Fruit fly (Drosophila melanogaster) whole organism, prepupa: ENCODE measurements around the gene Acp95EF.
A peak's percentile ranks its signal among the peaks of the same experiment; 100 is the strongest.

Source experiments
- Blimp-1 ChIP-seq: fragments of 200-800 bp; sonication (Bioruptor generic); optimal IDR thresholded peaks from 3 replicates; lab custom pipeline; 2017; ENCODE audit warnings: missing biosample characterization, missing genetic modification characterization, mild to moderate bottlenecking, moderate library complexity, missing genetic modification reagents
- CG10631 ChIP-seq: fragments of 200-800 bp; sonication (Bioruptor generic); optimal IDR thresholded peaks from 2 replicates; lab custom pipeline; 2016; ENCODE audit warnings: missing biosample characterization, missing genetic modification characterization
- CG10669 ChIP-seq: fragments of 200-800 bp; sonication (Bioruptor generic); optimal IDR thresholded peaks from 3 replicates; lab custom pipeline; 2018; ENCODE audit warnings: missing biosample characterization, mild to moderate bottlenecking, missing genetic modification characterization, moderate library complexity
- CG11294 ChIP-seq: fragments of 200-800 bp; sonication (Bioruptor generic); IDR thresholded peaks from 2 replicates; pipeline ENCODE4 v1.3.6; 2022; ENCODE audit warnings: missing biosample characterization, missing genetic modification characterization
- CG11762 ChIP-seq: fragments of 200-800 bp; sonication (Bioruptor generic); optimal IDR thresholded peaks from 3 replicates; lab custom pipeline; 2016; ENCODE audit warnings: missing biosample characterization, missing genetic modification characterization; ENCODE audit not compliant: insufficient read depth
- CG11902 ChIP-seq: fragments of 200-800 bp; sonication (Bioruptor generic); optimal IDR thresholded peaks from 3 replicates; lab custom pipeline; 2016; ENCODE audit warnings: missing biosample characterization, missing genetic modification characterization
- CG15336 ChIP-seq: fragments of 200-800 bp; sonication (Bioruptor generic); IDR thresholded peaks from 2 replicates; pipeline ENCODE4 v1.3.6; 2022; ENCODE audit warnings: missing biosample characterization, missing genetic modification characterization
- CG1621 ChIP-seq: fragments of 200-800 bp; sonication (Bioruptor generic); optimal IDR thresholded peaks from 3 replicates; lab custom pipeline; 2018; ENCODE audit warnings: missing biosample characterization, mild to moderate bottlenecking, missing genetic modification characterization
- CG16779 ChIP-seq: fragments of 200-800 bp; sonication (Bioruptor generic); optimal IDR thresholded peaks from 3 replicates; lab custom pipeline; 2017; ENCODE audit warnings: missing biosample characterization, mild to moderate bottlenecking, missing genetic modification characterization
- CG3032 ChIP-seq: fragments of 200-800 bp; optimal IDR thresholded peaks from 2 replicates; lab custom pipeline; 2019; ENCODE audit warnings: missing biosample characterization, mild to moderate bottlenecking, missing genetic modification characterization, moderate library complexity
- CG31627 ChIP-seq: fragments of 200-800 bp; sonication (Bioruptor generic); optimal IDR thresholded peaks from 3 replicates; lab custom pipeline; 2016; ENCODE audit warnings: missing biosample characterization, missing genetic modification characterization
- CG32006 ChIP-seq: fragments of 200-800 bp; sonication (Bioruptor generic); optimal IDR thresholded peaks from 3 replicates; lab custom pipeline; 2017; ENCODE audit warnings: missing biosample characterization, mild to moderate bottlenecking, missing genetic modification characterization
- CG3919 ChIP-seq: fragments of 200-800 bp; sonication (Bioruptor generic); optimal IDR thresholded peaks from 3 replicates; lab custom pipeline; 2016; ENCODE audit warnings: missing biosample characterization, missing genetic modification characterization
- CG6276 ChIP-seq: fragments of 200-800 bp; sonication (Bioruptor generic); optimal IDR thresholded peaks from 2 replicates; lab custom pipeline; 2017; ENCODE audit warnings: missing biosample characterization, mild to moderate bottlenecking, missing genetic modification characterization
- CG6792 ChIP-seq: fragments of 200-800 bp; sonication (Bioruptor generic); optimal IDR thresholded peaks from 3 replicates; lab custom pipeline; 2016; ENCODE audit warnings: missing biosample characterization, missing genetic modification characterization
- CG6808 ChIP-seq: fragments of 200-800 bp; sonication (Bioruptor generic); optimal IDR thresholded peaks from 3 replicates; lab custom pipeline; 2017; ENCODE audit warnings: missing biosample characterization, missing genetic modification characterization, mild to moderate bottlenecking, moderate library complexity, missing genetic modification reagents
- CG7368 ChIP-seq: fragments of 200-800 bp; sonication (Bioruptor generic); optimal IDR thresholded peaks from 3 replicates; lab custom pipeline; 2016; ENCODE audit warnings: missing biosample characterization, missing genetic modification characterization
- CG8119 ChIP-seq: fragments of 200-800 bp; sonication (Bioruptor generic); IDR thresholded peaks from 3 replicates; pipeline ENCODE4 v1.3.6; 2022; ENCODE audit warnings: missing biosample characterization, missing genetic modification characterization
- CG8632 ChIP-seq: fragments of 200-800 bp; sonication (Bioruptor generic); optimal IDR thresholded peaks from 3 replicates; lab custom pipeline; 2016; ENCODE audit warnings: missing biosample characterization, missing genetic modification characterization
- CG9139 ChIP-seq: fragments of 200-800 bp; sonication (Bioruptor generic); optimal IDR thresholded peaks from 3 replicates; lab custom pipeline; 2017; ENCODE audit warnings: missing biosample characterization, mild to moderate bottlenecking, missing genetic modification characterization
- Eip75B ChIP-seq: fragments of 200-800 bp; sonication (Bioruptor generic); optimal IDR thresholded peaks from 3 replicates; lab custom pipeline; 2016; ENCODE audit warnings: missing biosample characterization, missing genetic modification characterization
- Eip78C ChIP-seq: fragments of 200-800 bp; sonication (Bioruptor generic); peaks from one replicate; lab custom pipeline; 2016; ENCODE audit warnings: missing biosample characterization, missing genetic modification characterization
- Ets21C ChIP-seq: fragments of 200-800 bp; sonication (Bioruptor generic); optimal IDR thresholded peaks from 3 replicates; lab custom pipeline; 2016; ENCODE audit warnings: missing biosample characterization, missing genetic modification characterization
- Ets96B ChIP-seq: fragments of 200-800 bp; optimal IDR thresholded peaks from 2 replicates; lab custom pipeline; 2019; ENCODE audit warnings: missing biosample characterization, mild to moderate bottlenecking, missing genetic modification characterization, moderate library complexity
- Hr38 ChIP-seq: sonication (Bioruptor generic); optimal IDR thresholded peaks from 2 replicates; lab custom pipeline; 2016; ENCODE audit warnings: missing biosample characterization, missing genetic modification characterization
- Lpt ChIP-seq: fragments of 200-800 bp; sonication (Bioruptor generic); optimal IDR thresholded peaks from 3 replicates; lab custom pipeline; 2016; ENCODE audit warnings: missing biosample characterization, missing genetic modification characterization
- Sox15 ChIP-seq: fragments of 200-800 bp; sonication (Bioruptor generic); optimal IDR thresholded peaks from 3 replicates; lab custom pipeline; 2016; ENCODE audit warnings: missing biosample characterization, missing genetic modification characterization
- acj6 ChIP-seq: fragments of 200-800 bp; sonication (Bioruptor generic); optimal IDR thresholded peaks from 3 replicates; lab custom pipeline; 2016; ENCODE audit warnings: missing biosample characterization, missing genetic modification characterization
- dac ChIP-seq: fragments of 200-800 bp; sonication (Bioruptor generic); optimal IDR thresholded peaks from 2 replicates; lab custom pipeline; 2017; ENCODE audit warnings: missing biosample characterization, mild to moderate bottlenecking, missing genetic modification characterization
- eg ChIP-seq: fragments of 200-800 bp; sonication (Bioruptor generic); IDR thresholded peaks from 3 replicates; pipeline ENCODE4 v1.3.6; 2022; ENCODE audit warnings: missing biosample characterization, missing genetic modification characterization
- fd59A ChIP-seq: fragments of 200-800 bp; sonication (Bioruptor generic); optimal IDR thresholded peaks from 2 replicates; lab custom pipeline; 2017; ENCODE audit warnings: missing biosample characterization, mild to moderate bottlenecking, missing genetic modification characterization, missing genetic modification reagents
- fd85E ChIP-seq: fragments of 200-800 bp; sonication (Bioruptor generic); optimal IDR thresholded peaks from 3 replicates; lab custom pipeline; 2016; ENCODE audit warnings: missing biosample characterization, missing genetic modification characterization
- fkh ChIP-seq: fragments of 200-800 bp; sonication (Bioruptor generic); optimal IDR thresholded peaks from 3 replicates; lab custom pipeline; 2017; ENCODE audit warnings: missing biosample characterization, mild to moderate bottlenecking, missing genetic modification characterization, moderate library complexity
- lz ChIP-seq: fragments of 200-800 bp; sonication (Bioruptor generic); optimal IDR thresholded peaks from 3 replicates; lab custom pipeline; 2016; ENCODE audit warnings: missing biosample characterization, missing genetic modification characterization
- net ChIP-seq: fragments of 200-800 bp; sonication (Bioruptor generic); optimal IDR thresholded peaks from 3 replicates; lab custom pipeline; 2016; ENCODE audit warnings: missing biosample characterization, missing genetic modification characterization
- pdm3 ChIP-seq: fragments of 200-800 bp; sonication (Bioruptor generic); optimal IDR thresholded peaks from 3 replicates; lab custom pipeline; 2016; ENCODE audit warnings: missing biosample characterization, missing genetic modification characterization
- salr ChIP-seq, 2 experiments: fragments of 200-800 bp; sonication (Bioruptor generic); optimal IDR thresholded peaks; 3 replicates each; lab custom pipeline; 2016 to 2018; ENCODE audit warnings: missing biosample characterization in 2 of 2, missing genetic modification characterization in 2 of 2, mild to moderate bottlenecking in 1 of 2
- spab ChIP-seq: fragments of 200-800 bp; sonication (Bioruptor generic); optimal IDR thresholded peaks from 2 replicates; lab custom pipeline; 2017; ENCODE audit warnings: missing biosample characterization, mild to moderate bottlenecking, missing genetic modification characterization, missing genetic modification reagents
- ss ChIP-seq, 2 experiments: fragments of 200-800 bp; sonication (Bioruptor generic); optimal IDR thresholded peaks; 2 replicates in 1 of 2; 3 replicates in 1 of 2; lab custom pipeline; 2017 to 2018; ENCODE audit warnings: mild to moderate bottlenecking in 2 of 2, missing biosample characterization in 2 of 2, missing genetic modification characterization in 2 of 2, moderate library complexity in 1 of 2
- svp ChIP-seq: fragments of 200-800 bp; sonication (Bioruptor generic); peaks from one replicate; lab custom pipeline; 2016; ENCODE audit warnings: missing biosample characterization, missing genetic modification characterization
- topi ChIP-seq: fragments of 200-800 bp; sonication (Bioruptor generic); optimal IDR thresholded peaks from 3 replicates; lab custom pipeline; 2016; ENCODE audit warnings: missing biosample characterization, missing genetic modification characterization

Gene Acp95EF

dm6 chr3R:24272775-24273290 lies 44.1 kb downstream of the Acp95EF start, which contains the start of gene Orct2 (continued):
- TF ChIP-seq CG31627 (GFP tag; lab: Kevin White, UChicago) (no peak), Hr38 (GFP tag; lab: Kevin White, UChicago) (no peak), salr (GFP tag; optimal IDR thresholded peaks at IDR 0.05; lab: Kevin White, UChicago) (no peak), net (peak; percentile 8), CG11902 (no peak), Eip78C (GFP tag; lab: Kevin White, UChicago) (peak; percentile 11), Ets21C (GFP tag; lab: Kevin White, UChicago) (no peak), CG32006 (GFP tag; lab: Kevin White, UChicago) (peak; percentile 3), CG10631 (GFP tag; lab: Kevin White, UChicago) (no peak), CG3919 (GFP tag; lab: Kevin White, UChicago) (peak; percentile 38), CG8632 (no peak), pdm3 (GFP tag; lab: Kevin White, UChicago) (no peak), CG6792 (no peak), CG7368 (GFP tag; lab: Kevin White, UChicago) (peak; percentile 31), fkh (GFP tag; lab: Kevin White, UChicago) (peak; percentile 74), ss (GFP tag; optimal IDR thresholded peaks at IDR 0.05; lab: Kevin White, UChicago) (peak; percentile 24 to 33), Ets96B (tag; lab: Kevin White, UChicago) (no peak), CG6276 (GFP tag; lab: Kevin White, UChicago) (peak; percentile 2), CG9139 (GFP tag; lab: Kevin White, UChicago) (peak; percentile 4), CG3032 (tag; lab: Kevin White, UChicago) (no peak), spab (peak; percentile 10), CG10669 (GFP tag; lab: Kevin White, UChicago) (peak; percentile 2), fd59A (GFP tag; lab: Kevin White, UChicago) (no peak), svp (GFP tag; lab: Kevin White, UChicago) (peak; percentile 42), Sox15 (GFP tag; lab: Kevin White, UChicago) (no peak), dac (GFP tag; lab: Kevin White, UChicago) (no peak), CG1621 (tag; lab: Kevin White, UChicago) (peak; percentile 41), acj6 (no peak)

- no peak for TF ChIP-seq CG31627 (GFP tag; lab: Kevin White, UChicago)
- TF ChIP-seq, all 60 proteins: peak for 0
Measured at dm6 chr3R:24274212-24274611, 45.4 kb downstream of the Acp95EF start.

dm6 chr3R:24275463-24275862 lies 46.7 kb downstream of the Acp95EF start:
- TF ChIP-seq net = no peak
- no peak for TF ChIP-seq fd85E
- no peak for TF ChIP-seq CG3032 (tag; lab: Kevin White, UChicago)
- no peak for TF ChIP-seq svp (GFP tag; lab: Kevin White, UChicago)
- TF ChIP-seq CG3919 (GFP tag; lab: Kevin White, UChicago) = no peak

dm6 chr3R:24276104-24277008 lies 47.6 kb downstream of the Acp95EF start, which contains the start of gene Orct:
Gene Orct, plus strand, starts transcription at chr3R:24276260.
- TF ChIP-seq CG16779 (tag; lab: Kevin White, UChicago) (peak; percentile 37), eg (GFP tag; lab: Robert Waterston, UW) (peak; percentile 41; the same call in 1 of the 3 replicates), acj6 (peak; percentile 55), CG9139 (GFP tag; lab: Kevin White, UChicago) (no peak), CG31627 (GFP tag; lab: Kevin White, UChicago) (peak; percentile 58), CG8119 (GFP tag; lab: Robert Waterston, UW) (peak; percentile 52; the same call in 2 of the 3 replicates), dac (GFP tag; lab: Kevin White, UChicago) (peak; percentile 20), CG32006 (GFP tag; lab: Kevin White, UChicago) (peak; percentile 74), Eip75B (GFP tag; lab: Kevin White, UChicago) (peak; percentile 64), CG11902 (peak; percentile 9), CG10669 (GFP tag; lab: Kevin White, UChicago) (peak; percentile 56), Blimp-1 (GFP tag; lab: Kevin White, UChicago) (peak; percentile 44), CG15336 (GFP tag; lab: Robert Waterston, UW) (no peak), CG6808 (GFP tag; lab: Kevin White, UChicago) (peak; percentile 50), salr (GFP tag; optimal IDR thresholded peaks at IDR 0.05; lab: Kevin White, UChicago) (peak; percentile 17 to 24), CG7368 (GFP tag; lab: Kevin White, UChicago) (peak; percentile 19), lz (GFP tag; lab: Kevin White, UChicago) (peak; percentile 65), CG11762 (GFP tag; lab: Kevin White, UChicago) (peak; percentile 48), CG8632 (peak; percentile 61), Lpt (GFP tag; lab: Kevin White, UChicago) (peak; percentile 35), svp (GFP tag; lab: Kevin White, UChicago) (peak; percentile 86), spab (peak; percentile 47), topi (GFP tag; lab: Kevin White, UChicago) (peak; percentile 71), ss (GFP tag; optimal IDR thresholded peaks at IDR 0.05; lab: Kevin White, UChicago) (peak in 1 of 2 experiments; percentile 49), CG11294 (no peak)
